Worm (Caenorhabditis elegans) whole organism, L4 larva: ENCODE data around the gene Y53C12B.7.

Source experiments
- aha-1 ChIP-seq: fragments of 150-350 bp; peaks from one replicate; lab custom pipeline; 2014; ENCODE audit warnings: missing biosample characterization, missing genetic modification characterization
- egl-27 ChIP-seq: sonication (generic microtip); optimal IDR thresholded peaks from 3 replicates; lab custom pipeline; 2017; ENCODE audit warnings: missing biosample characterization, missing genetic modification reagents, missing genetic modification characterization
- lin-1 ChIP-seq: fragments of 200-800 bp; sonication (Bioruptor generic); IDR thresholded peaks from 2 replicates; pipeline ENCODE4 v1.3.6; 2022; ENCODE audit warnings: missing genetic modification reagents, missing genetic modification characterization, missing compliant biosample characterization
- lsy-2 ChIP-seq, 2 experiments: fragments of 150-350 bp in 1 of 2; sonication (generic microtip) in 1 of 2; optimal IDR thresholded peaks; 2 replicates each; lab custom pipeline; 2014 to 2017; ENCODE audit warnings: missing biosample characterization in 2 of 2, missing genetic modification characterization in 2 of 2
- mep-1 ChIP-seq: fragments of 150-350 bp; sonication (generic microtip); optimal IDR thresholded peaks from 3 replicates; lab custom pipeline; 2014; ENCODE audit warnings: missing biosample characterization, missing genetic modification characterization
- nhr-11 ChIP-seq: fragments of 150-350 bp; optimal IDR thresholded peaks from 2 replicates; lab custom pipeline; 2014; ENCODE audit warnings: missing biosample characterization, missing genetic modification characterization

- TF ChIP-seq lsy-2 (tag; optimal IDR thresholded peaks at IDR 0.05; lab: Kevin White, UChicago) (no peak), lin-1 (GFP tag; lab: Robert Waterston, UW) (no peak), aha-1 (tag; lab: Kevin White, UChicago) (no peak), egl-27 (tag; lab: Kevin White, UChicago) (no peak), nhr-11 (no peak), mep-1 (tag; lab: Kevin White, UChicago) (no peak)
These were observed 49.6 kb upstream of the Y53C12B.7 start, which contains the start of gene cyp-13A6 for ce11 chrII:9802642-9803041.
